Fruit fly (Drosophila melanogaster) whole organism, embryonic: ENCODE results near the gene AANATL3.

Source experiments
- Abd-B ChIP-seq: fragments of 200-800 bp; sonication (Bioruptor generic); optimal IDR thresholded peaks from 2 replicates; lab custom pipeline; 2018; ENCODE audit warnings: missing biosample characterization, mild to moderate bottlenecking, missing genetic modification characterization, moderate library complexity
- Ada2b ChIP-seq: fragments of 200-800 bp; sonication (Bioruptor generic); IDR thresholded peaks from 2 replicates; pipeline ENCODE4 v1.3.6; 2022; ENCODE audit warnings: missing biosample characterization, missing genetic modification characterization
- Adf1 ChIP-seq: fragments of 200-800 bp; sonication (Bioruptor generic); IDR thresholded peaks from 2 replicates; pipeline ENCODE4 v1.3.6; 2022; ENCODE audit warnings: missing biosample characterization, missing genetic modification characterization
- C15 ChIP-seq: fragments of 200-800 bp; sonication (Bioruptor generic); IDR thresholded peaks from 3 replicates; pipeline ENCODE4 v1.3.6; 2022; ENCODE audit warnings: missing biosample characterization, missing genetic modification characterization
- CG10209 ChIP-seq: fragments of 200-800 bp; sonication (Bioruptor generic); optimal IDR thresholded peaks from 3 replicates; lab custom pipeline; 2017; ENCODE audit warnings: missing biosample characterization, mild to moderate bottlenecking, missing genetic modification characterization, missing genetic modification reagents
- CG13123 ChIP-seq: fragments of 200-800 bp; sonication (Bioruptor generic); optimal IDR thresholded peaks from 2 replicates; lab custom pipeline; 2016; ENCODE audit warnings: missing biosample characterization, missing genetic modification characterization
- CG13424 ChIP-seq: fragments of 200-800 bp; sonication (Bioruptor generic); optimal IDR thresholded peaks from 2 replicates; lab custom pipeline; 2019; ENCODE audit warnings: missing biosample characterization, mild to moderate bottlenecking, missing genetic modification characterization, moderate library complexity
- CG13894 ChIP-seq: fragments of 200-800 bp; sonication (Bioruptor generic); optimal IDR thresholded peaks from 3 replicates; lab custom pipeline; 2018; ENCODE audit warnings: missing biosample characterization, mild to moderate bottlenecking, missing genetic modification characterization, moderate library complexity
- CG15073 ChIP-seq: fragments of 200-800 bp; sonication (Bioruptor generic); optimal IDR thresholded peaks from 2 replicates; lab custom pipeline; 2016; ENCODE audit warnings: missing biosample characterization, missing genetic modification characterization
- CG17361 ChIP-seq: fragments of 200-800 bp; sonication (Bioruptor generic); IDR thresholded peaks from 3 replicates; pipeline ENCODE4 v1.3.6; 2022; ENCODE audit warnings: missing biosample characterization, missing genetic modification characterization
- CG18764 ChIP-seq: fragments of 200-800 bp; sonication (Bioruptor generic); optimal IDR thresholded peaks from 3 replicates; lab custom pipeline; 2016; ENCODE audit warnings: missing biosample characterization, missing genetic modification characterization
- CG31365 ChIP-seq: fragments of 200-800 bp; sonication (Bioruptor generic); optimal IDR thresholded peaks from 2 replicates; lab custom pipeline; 2018; ENCODE audit warnings: missing biosample characterization, mild to moderate bottlenecking, missing genetic modification characterization
- CG42726 ChIP-seq: fragments of 200-800 bp; sonication (Bioruptor generic); IDR thresholded peaks from 2 replicates; pipeline ENCODE4 v1.3.6; 2022; ENCODE audit warnings: missing biosample characterization, missing genetic modification characterization; ENCODE audit not compliant: partially characterized antibody
- CG6854 ChIP-seq: fragments of 200-800 bp; sonication (Bioruptor generic); optimal IDR thresholded peaks from 3 replicates; lab custom pipeline; 2017; ENCODE audit warnings: missing biosample characterization, mild to moderate bottlenecking, missing genetic modification characterization
- CG7372 ChIP-seq: fragments of 200-800 bp; sonication (Bioruptor generic); IDR thresholded peaks from 2 replicates; pipeline ENCODE4 v1.3.6; 2022; ENCODE audit warnings: missing biosample characterization, missing genetic modification characterization
- CG8281 ChIP-seq: fragments of 200-800 bp; sonication (Bioruptor generic); optimal IDR thresholded peaks from 2 replicates; lab custom pipeline; 2018; ENCODE audit warnings: missing biosample characterization, mild to moderate bottlenecking, missing genetic modification characterization, moderate library complexity
- CG8359 ChIP-seq: fragments of 200-800 bp; sonication (Bioruptor generic); optimal IDR thresholded peaks from 2 replicates; lab custom pipeline; 2017; ENCODE audit warnings: missing biosample characterization, mild to moderate bottlenecking, missing genetic modification characterization, borderline replicate concordance
- CG8924 ChIP-seq: fragments of 200-800 bp; optimal IDR thresholded peaks from 3 replicates; lab custom pipeline; 2019; ENCODE audit warnings: missing biosample characterization, mild to moderate bottlenecking, missing genetic modification characterization, moderate library complexity
- D19B ChIP-seq: fragments of 200-800 bp; sonication (Bioruptor generic); optimal IDR thresholded peaks from 2 replicates; lab custom pipeline; 2017; ENCODE audit warnings: missing biosample characterization, mild to moderate bottlenecking, missing genetic modification characterization
- Dbx ChIP-seq: fragments of 200-800 bp; sonication (Bioruptor generic); IDR thresholded peaks from 3 replicates; pipeline ENCODE4 v1.3.6; 2022; ENCODE audit warnings: missing biosample characterization, missing genetic modification characterization
- HLH4C ChIP-seq: fragments of 200-800 bp; sonication (Bioruptor generic); IDR thresholded peaks from 3 replicates; pipeline ENCODE4 v1.3.6; 2022; ENCODE audit warnings: missing biosample characterization, missing genetic modification characterization; ENCODE audit not compliant: partially characterized antibody
- HLH54F ChIP-seq: fragments of 200-800 bp; sonication (Bioruptor generic); optimal IDR thresholded peaks from 3 replicates; lab custom pipeline; 2016; ENCODE audit warnings: missing biosample characterization, missing genetic modification characterization
- Hmr ChIP-seq: fragments of 200-800 bp; sonication (Bioruptor generic); optimal IDR thresholded peaks from 3 replicates; lab custom pipeline; 2017; ENCODE audit warnings: mild to moderate bottlenecking, missing biosample characterization, missing genetic modification reagents, missing genetic modification characterization
- Hsf ChIP-seq: fragments of 200-800 bp; sonication (Bioruptor generic); optimal IDR thresholded peaks from 3 replicates; lab custom pipeline; 2016; ENCODE audit warnings: missing biosample characterization, missing genetic modification characterization
- Max ChIP-seq: fragments of 200-800 bp; sonication (Bioruptor generic); optimal IDR thresholded peaks from 2 replicates; lab custom pipeline; 2016; ENCODE audit warnings: missing biosample characterization, mild to moderate bottlenecking, missing genetic modification characterization
- Mes4 ChIP-seq: fragments of 200-800 bp; sonication (Bioruptor generic); optimal IDR thresholded peaks from 2 replicates; lab custom pipeline; 2016; ENCODE audit warnings: missing biosample characterization, missing genetic modification characterization
- Myb ChIP-seq: fragments of 200-800 bp; sonication (Bioruptor generic); optimal IDR thresholded peaks from 2 replicates; lab custom pipeline; 2016; ENCODE audit warnings: missing biosample characterization, missing genetic modification characterization
- NC2β ChIP-seq: fragments of 200-800 bp; sonication (Bioruptor generic); optimal IDR thresholded peaks from 2 replicates; lab custom pipeline; 2016; ENCODE audit warnings: missing biosample characterization, missing genetic modification characterization
- amos ChIP-seq: fragments of 200-800 bp; sonication (Bioruptor generic); IDR thresholded peaks from 2 replicates; pipeline ENCODE4 v1.3.6; 2022; ENCODE audit warnings: missing biosample characterization, missing genetic modification characterization; ENCODE audit not compliant: partially characterized antibody
- cad ChIP-seq: fragments of >200 bp; optimal IDR thresholded peaks from 2 replicates; lab custom pipeline; 2017; ENCODE audit warnings: missing biosample characterization, missing genetic modification characterization
- caup ChIP-seq: fragments of 200-800 bp; sonication (Bioruptor generic); optimal IDR thresholded peaks from 3 replicates; lab custom pipeline; 2017; ENCODE audit warnings: missing biosample characterization, mild to moderate bottlenecking, missing genetic modification characterization, moderate library complexity; ENCODE audit not compliant: severe bottlenecking
- croc ChIP-seq: fragments of 200-800 bp; sonication (Bioruptor generic); conservative IDR thresholded peaks from 3 replicates; pipeline ENCODE4 v1.3.6; 2022; ENCODE audit warnings: missing biosample characterization, missing genetic modification characterization
- fd96Cb ChIP-seq: fragments of 200-800 bp; sonication (Bioruptor generic); optimal IDR thresholded peaks from 2 replicates; lab custom pipeline; 2018; ENCODE audit warnings: missing biosample characterization, mild to moderate bottlenecking, missing genetic modification characterization, moderate library complexity
- gem ChIP-seq: fragments of 200-800 bp; sonication (Bioruptor generic); optimal IDR thresholded peaks from 2 replicates; lab custom pipeline; 2019; ENCODE audit warnings: missing biosample characterization, mild to moderate bottlenecking, missing genetic modification characterization, moderate library complexity
- gro ChIP-seq: fragments of 200-800 bp; sonication (Bioruptor generic); optimal IDR thresholded peaks from 2 replicates; lab custom pipeline; 2016; ENCODE audit warnings: missing biosample characterization, missing genetic modification characterization
- gsb ChIP-seq: fragments of 200-800 bp; sonication (Bioruptor generic); IDR thresholded peaks from 2 replicates; pipeline ENCODE4 v1.3.6; 2022; ENCODE audit warnings: missing biosample characterization, missing genetic modification characterization
- hbn ChIP-seq: fragments of 200-800 bp; sonication (Bioruptor generic); IDR thresholded peaks from 2 replicates; pipeline ENCODE4 v1.3.6; 2022; ENCODE audit warnings: missing biosample characterization, missing genetic modification characterization; ENCODE audit not compliant: partially characterized antibody
- jumu ChIP-seq: fragments of 200-800 bp; sonication (Bioruptor generic); optimal IDR thresholded peaks from 3 replicates; lab custom pipeline; 2016; ENCODE audit warnings: missing biosample characterization, missing genetic modification characterization
- lmd ChIP-seq: fragments of 200-800 bp; sonication (Bioruptor generic); IDR thresholded peaks from 2 replicates; pipeline ENCODE4 v1.3.6; 2022; ENCODE audit warnings: missing biosample characterization, missing genetic modification characterization
- maf-S ChIP-seq: fragments of 200-800 bp; sonication (Bioruptor generic); optimal IDR thresholded peaks from 2 replicates; lab custom pipeline; 2016; ENCODE audit warnings: missing biosample characterization, missing genetic modification characterization
- mam ChIP-seq: fragments of 200-800 bp; sonication (Bioruptor generic); optimal IDR thresholded peaks from 3 replicates; lab custom pipeline; 2016; ENCODE audit warnings: missing biosample characterization, missing genetic modification characterization
- sim ChIP-seq: fragments of 200-800 bp; sonication (Bioruptor generic); IDR thresholded peaks from 2 replicates; pipeline ENCODE4 v1.3.6; 2022; ENCODE audit warnings: missing biosample characterization, missing genetic modification characterization
- sqz ChIP-seq: fragments of 200-800 bp; sonication (Bioruptor generic); optimal IDR thresholded peaks from 3 replicates; lab custom pipeline; 2018; ENCODE audit warnings: missing biosample characterization, mild to moderate bottlenecking, missing genetic modification characterization
- stc ChIP-seq: fragments of 200-800 bp; sonication (Bioruptor generic); IDR thresholded peaks from 2 replicates; pipeline ENCODE4 v1.3.6; 2022; ENCODE audit warnings: missing biosample characterization, missing genetic modification characterization
- trh ChIP-seq: fragments of 200-800 bp; sonication (Bioruptor generic); optimal IDR thresholded peaks from 2 replicates; lab custom pipeline; 2016; ENCODE audit warnings: missing biosample characterization, missing genetic modification characterization
- ttk ChIP-seq: fragments of 200-800 bp; sonication (Bioruptor generic); IDR thresholded peaks from 2 replicates; pipeline ENCODE4 v2.1.2; 2022; ENCODE audit warnings: missing biosample characterization, missing genetic modification characterization
- unpg ChIP-seq: fragments of 200-800 bp; sonication (Bioruptor generic); optimal IDR thresholded peaks from 3 replicates; lab custom pipeline; 2018; ENCODE audit warnings: missing biosample characterization, mild to moderate bottlenecking, missing genetic modification characterization, moderate library complexity
- vnd ChIP-seq: fragments of 200-800 bp; sonication (Bioruptor generic); IDR thresholded peaks from 3 replicates; pipeline ENCODE4 v1.3.6; 2022; ENCODE audit warnings: missing biosample characterization, missing genetic modification characterization; ENCODE audit not compliant: partially characterized antibody
- wdn ChIP-seq: fragments of 200-800 bp; sonication (Bioruptor generic); IDR thresholded peaks from 2 replicates; pipeline ENCODE4 v1.3.6; 2022; ENCODE audit warnings: missing biosample characterization, missing genetic modification characterization
- zen2 ChIP-seq: fragments of 200-800 bp; sonication (Bioruptor generic); IDR thresholded peaks from 3 replicates; pipeline ENCODE4 v1.3.6; 2022; ENCODE audit warnings: missing biosample characterization, missing genetic modification characterization; ENCODE audit not compliant: partially characterized antibody
- zf30C ChIP-seq: fragments of 200-800 bp; sonication (Bioruptor generic); optimal IDR thresholded peaks from 3 replicates; lab custom pipeline; 2018; ENCODE audit warnings: missing biosample characterization, mild to moderate bottlenecking, missing genetic modification characterization

The AANATL3 gene

DNA sequence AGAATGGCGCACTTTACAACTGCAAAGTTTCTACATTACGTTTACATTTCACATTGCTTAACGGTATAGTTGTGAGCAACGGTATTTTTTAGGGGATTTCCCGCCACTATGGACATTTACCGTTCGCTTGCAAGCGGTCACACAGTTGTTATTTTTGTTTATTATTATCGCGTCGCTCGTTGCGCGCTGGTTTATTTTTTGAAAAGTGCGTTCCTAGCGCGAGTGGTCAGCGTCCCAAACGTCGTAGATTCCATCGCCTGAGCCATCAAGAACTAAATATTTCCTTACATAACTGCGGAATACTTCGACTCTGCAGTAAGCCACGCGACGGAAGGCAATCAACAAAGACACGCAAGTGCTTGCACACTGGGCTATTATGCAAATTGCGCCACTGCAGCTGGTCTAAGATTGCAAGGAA lies 40.6 kb upstream of the AANATL3 start, which contains the start of gene bwa (continued):
- TF ChIP-seq zf30C (GFP tag; lab: Kevin White, UChicago) (no peak), trh (no peak), HLH54F (GFP tag; lab: Kevin White, UChicago) (no peak), CG8359 (no peak), wdn (GFP tag; lab: Robert Waterston, UW) (no peak), Max (GFP tag; lab: Kevin White, UChicago) (no peak), CG15073 (GFP tag; lab: Kevin White, UChicago) (no peak), NC2β (GFP tag; lab: Kevin White, UChicago) (no peak), Hsf (GFP tag; lab: Kevin White, UChicago) (no peak), maf-S (GFP tag; lab: Kevin White, UChicago) (no peak), CG17361 (no peak), Hmr (peak; percentile 58), CG13424 (tag; lab: Kevin White, UChicago) (no peak), jumu (GFP tag; lab: Kevin White, UChicago) (no peak), Myb (peak; percentile 64), CG42726 (GFP tag; lab: Robert Waterston, UW) (0 out of 2 replicates have a peak, but pooled peaks have one; percentile 53), sqz (GFP tag; lab: Kevin White, UChicago) (no peak), Ada2b (no peak), D19B (GFP tag; lab: Kevin White, UChicago) (no peak), caup (peak; percentile 24), ttk (GFP tag; lab: Robert Waterston, UW) (no peak), CG8924 (tag; lab: Kevin White, UChicago) (peak; percentile 32), CG7372 (GFP tag; lab: Robert Waterston, UW) (no peak), Abd-B (GFP tag; lab: Kevin White, UChicago) (peak; percentile 12), CG13123 (no peak), lmd (no peak), CG10209 (GFP tag; lab: Kevin White, UChicago) (no peak), Adf1 (GFP tag; lab: Robert Waterston, UW) (no peak), stc (GFP tag; lab: Robert Waterston, UW) (no peak; the same call in 1 of the 2 replicates), CG6854 (GFP tag; lab: Kevin White, UChicago) (no peak), gem (tag; lab: Kevin White, UChicago) (no peak), zen2 (GFP tag; lab: Robert Waterston, UW) (no peak), vnd (GFP tag; lab: Robert Waterston, UW) (no peak), amos (GFP tag; lab: Robert Waterston, UW) (peak; percentile 46; the same call in 1 of the 2 replicates), CG13894 (no peak), sim (GFP tag; lab: Robert Waterston, UW) (no peak), CG18764 (GFP tag; lab: Kevin White, UChicago) (no peak), CG31365 (no peak), C15 (GFP tag; lab: Robert Waterston, UW) (no peak), HLH4C (GFP tag; lab: Robert Waterston, UW) (no peak), hbn (no peak), croc (GFP tag; lab: Robert Waterston, UW) (no peak), fd96Cb (tag; lab: Kevin White, UChicago) (no peak), CG8281 (tag; lab: Kevin White, UChicago) (no peak), Mes4 (no peak), cad (no peak), Dbx (GFP tag; lab: Robert Waterston, UW) (no peak), mam (GFP tag; lab: Kevin White, UChicago) (no peak), gsb (no peak), unpg (GFP tag; lab: Kevin White, UChicago) (no peak), gro (peak; percentile 41)
